Worm (Caenorhabditis elegans) whole organism, L3 larva: ENCODE results near the gene tebp-2.

Experiments
- skn-1 ChIP-seq: fragments of 150-350 bp; optimal IDR thresholded peaks from 2 replicates; lab custom pipeline; 2014; ENCODE audit warnings: missing biosample characterization, missing genetic modification characterization
- ztf-4 ChIP-seq: fragments of 150-350 bp; optimal IDR thresholded peaks from 2 replicates; lab custom pipeline; 2014; ENCODE audit warnings: missing biosample characterization, missing genetic modification characterization

DNA sequence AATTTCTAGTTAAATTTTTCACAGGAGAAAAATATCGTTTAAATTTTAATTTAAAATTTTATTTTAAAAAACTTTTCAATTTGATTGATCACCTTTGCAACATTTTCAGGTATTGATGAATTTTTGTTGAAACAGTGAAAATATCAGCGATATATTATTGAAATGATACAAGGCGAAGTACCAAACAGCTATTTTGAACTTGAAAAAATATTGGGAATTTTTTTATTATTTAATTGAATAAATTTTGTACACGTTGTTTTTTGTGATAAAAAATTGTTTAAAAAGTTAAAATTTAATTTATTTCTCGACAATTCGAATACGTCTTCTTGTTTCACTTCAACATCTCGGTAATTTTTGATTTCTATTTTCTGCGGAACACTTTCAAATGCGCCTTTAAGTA is 47.7 kb upstream of the tebp-2 start, which contains the start of gene B0273.1:
- TF ChIP-seq skn-1 (tag; lab: Kevin White, UChicago) (no peak), ztf-4 (no peak)
